Fruit fly (Drosophila melanogaster) S2 (cell line): ENCODE data around the gene shf.

ENCODE experiments used
- CG8478 ChIP-seq: fragments of >200 bp; optimal IDR thresholded peaks from 2 replicates; lab custom pipeline; 2018
- CTCF ChIP-seq, 2 experiments: fragments of >200 bp; optimal IDR thresholded peaks; 2 replicates each; lab custom pipeline; 2018

dm6 chrX:6739936-6740668 is 39.4 kb downstream of the shf start, which contains the start of gene CG3168:
- TF ChIP-seq CG8478 (lab: Kevin White, UChicago) (no peak), CTCF (optimal IDR thresholded peaks at IDR 0.05; lab: Kevin White, UChicago) (no peak)
